Fruit fly (Drosophila melanogaster) whole organism, embryonic: ENCODE results near the gene Sytbeta.
A peak's percentile ranks its signal among the peaks of the same experiment; 100 is the strongest.

ENCODE experiments used
- Bgb ChIP-seq: fragments of 200-800 bp; sonication (Bioruptor generic); IDR thresholded peaks from 2 replicates; pipeline ENCODE4 v1.3.6; 2022; ENCODE audit warnings: missing biosample characterization, missing genetic modification characterization; ENCODE audit not compliant: partially characterized antibody
- CG10462 ChIP-seq: fragments of 200-800 bp; sonication (Bioruptor generic); optimal IDR thresholded peaks from 2 replicates; lab custom pipeline; 2016; ENCODE audit warnings: missing biosample characterization, missing genetic modification characterization
- CG11085 ChIP-seq: fragments of 200-800 bp; sonication (Bioruptor generic); IDR thresholded peaks from 2 replicates; pipeline ENCODE4 v1.3.6; 2022; ENCODE audit warnings: missing biosample characterization, missing genetic modification characterization
- CG1233 ChIP-seq: fragments of 200-800 bp; sonication (Bioruptor generic); optimal IDR thresholded peaks from 4 replicates; lab custom pipeline; 2018; ENCODE audit warnings: missing biosample characterization, mild to moderate bottlenecking, missing genetic modification characterization
- CG12391 ChIP-seq: fragments of 200-800 bp; sonication (Bioruptor generic); optimal IDR thresholded peaks from 3 replicates; lab custom pipeline; 2018; ENCODE audit warnings: missing biosample characterization, mild to moderate bottlenecking, missing genetic modification characterization, moderate library complexity
- CG14441 ChIP-seq: fragments of 200-800 bp; sonication (Bioruptor generic); IDR thresholded peaks from 2 replicates; pipeline ENCODE4 v1.3.6; 2022; ENCODE audit warnings: missing biosample characterization, missing genetic modification characterization
- CG15011 ChIP-seq: fragments of 200-800 bp; sonication (Bioruptor generic); optimal IDR thresholded peaks from 3 replicates; lab custom pipeline; 2018; ENCODE audit warnings: missing biosample characterization, mild to moderate bottlenecking, missing genetic modification characterization
- CG2199 ChIP-seq: fragments of 200-800 bp; sonication (Bioruptor generic); IDR thresholded peaks from 3 replicates; pipeline ENCODE4 v1.3.6; 2022; ENCODE audit warnings: missing biosample characterization, missing genetic modification characterization
- CG30431 ChIP-seq: fragments of 200-800 bp; sonication (Bioruptor generic); optimal IDR thresholded peaks from 2 replicates; lab custom pipeline; 2017; ENCODE audit warnings: missing biosample characterization, missing genetic modification characterization
- CG3281 ChIP-seq: fragments of 200-800 bp; sonication (Bioruptor generic); optimal IDR thresholded peaks from 3 replicates; lab custom pipeline; 2017; ENCODE audit warnings: missing biosample characterization, mild to moderate bottlenecking, missing genetic modification characterization
- CG4617 ChIP-seq: fragments of 200-800 bp; sonication (Bioruptor generic); optimal IDR thresholded peaks from 3 replicates; lab custom pipeline; 2016; ENCODE audit warnings: missing biosample characterization, missing genetic modification characterization, borderline replicate concordance
- CG5180 ChIP-seq: fragments of 200-800 bp; sonication (Bioruptor generic); optimal IDR thresholded peaks from 3 replicates; lab custom pipeline; 2017; ENCODE audit warnings: missing biosample characterization, missing genetic modification characterization, mild to moderate bottlenecking, moderate library complexity, missing genetic modification reagents
- CG9727 ChIP-seq: fragments of 200-800 bp; sonication (Bioruptor generic); optimal IDR thresholded peaks from 3 replicates; lab custom pipeline; 2017; ENCODE audit warnings: missing biosample characterization, mild to moderate bottlenecking, missing genetic modification characterization
- D19A ChIP-seq: fragments of 200-800 bp; optimal IDR thresholded peaks from 3 replicates; lab custom pipeline; 2019; ENCODE audit warnings: missing biosample characterization, mild to moderate bottlenecking, missing genetic modification characterization, moderate library complexity
- Dbx ChIP-seq: fragments of 200-800 bp; sonication (Bioruptor generic); IDR thresholded peaks from 3 replicates; pipeline ENCODE4 v1.3.6; 2022; ENCODE audit warnings: missing biosample characterization, missing genetic modification characterization
- Dip2 ChIP-seq: fragments of 200-800 bp; sonication (Bioruptor generic); IDR thresholded peaks from 2 replicates; pipeline ENCODE4 v1.3.6; 2022; ENCODE audit warnings: missing biosample characterization, missing genetic modification characterization
- E2f1 ChIP-seq: fragments of 200-800 bp; sonication (Bioruptor generic); IDR thresholded peaks from 2 replicates; pipeline ENCODE4 v1.3.6; 2022; ENCODE audit warnings: missing biosample characterization, missing genetic modification characterization
- Fer3 ChIP-seq: fragments of 200-800 bp; sonication (Bioruptor generic); optimal IDR thresholded peaks from 2 replicates; lab custom pipeline; 2018; ENCODE audit warnings: missing biosample characterization, mild to moderate bottlenecking, missing genetic modification characterization, moderate library complexity
- GATAe ChIP-seq: fragments of 200-800 bp; sonication (Bioruptor generic); conservative IDR thresholded peaks from 2 replicates; pipeline ENCODE4 v1.3.6; 2022; ENCODE audit warnings: missing biosample characterization, missing genetic modification characterization
- HLH3B ChIP-seq: fragments of 200-800 bp; sonication (Bioruptor generic); IDR thresholded peaks from 2 replicates; pipeline ENCODE4 v1.3.6; 2022; ENCODE audit warnings: missing biosample characterization, missing genetic modification characterization
- HmgZ ChIP-seq: fragments of 200-800 bp; sonication (Bioruptor generic); optimal IDR thresholded peaks from 2 replicates; lab custom pipeline; 2018; ENCODE audit warnings: missing biosample characterization, mild to moderate bottlenecking, missing genetic modification characterization
- Hmx ChIP-seq: fragments of 200-800 bp; sonication (Bioruptor generic); optimal IDR thresholded peaks from 2 replicates; lab custom pipeline; 2016; ENCODE audit warnings: missing biosample characterization, missing genetic modification characterization
- Hr3 ChIP-seq: fragments of 200-800 bp; sonication (Bioruptor generic); optimal IDR thresholded peaks from 3 replicates; lab custom pipeline; 2016; ENCODE audit warnings: missing biosample characterization, missing genetic modification characterization
- Hsf ChIP-seq: fragments of 200-800 bp; sonication (Bioruptor generic); optimal IDR thresholded peaks from 3 replicates; lab custom pipeline; 2016; ENCODE audit warnings: missing biosample characterization, missing genetic modification characterization
- Optix ChIP-seq: fragments of 200-800 bp; sonication (Bioruptor generic); IDR thresholded peaks from 3 replicates; pipeline ENCODE4 v1.3.6; 2022; ENCODE audit warnings: missing biosample characterization, missing genetic modification characterization
- Sin3A ChIP-seq: fragments of >200 bp; optimal IDR thresholded peaks from 2 replicates; lab custom pipeline; 2018
- bigmax ChIP-seq: fragments of 200-800 bp; sonication (Bioruptor generic); optimal IDR thresholded peaks from 2 replicates; lab custom pipeline; 2018; ENCODE audit warnings: missing biosample characterization, mild to moderate bottlenecking, missing genetic modification characterization
- croc ChIP-seq: fragments of 200-800 bp; sonication (Bioruptor generic); conservative IDR thresholded peaks from 3 replicates; pipeline ENCODE4 v1.3.6; 2022; ENCODE audit warnings: missing biosample characterization, missing genetic modification characterization
- dmrt11E ChIP-seq: fragments of 200-800 bp; sonication (Bioruptor generic); optimal IDR thresholded peaks from 3 replicates; lab custom pipeline; 2018; ENCODE audit warnings: missing biosample characterization, mild to moderate bottlenecking, missing genetic modification characterization, moderate library complexity
- ems ChIP-seq: fragments of 200-800 bp; sonication (Bioruptor generic); optimal IDR thresholded peaks from 3 replicates; lab custom pipeline; 2016; ENCODE audit warnings: missing biosample characterization, missing genetic modification characterization
- gcm2 ChIP-seq: fragments of 200-800 bp; sonication (Bioruptor generic); optimal IDR thresholded peaks from 2 replicates; lab custom pipeline; 2016; ENCODE audit warnings: missing biosample characterization, missing genetic modification characterization
- gfzf ChIP-seq: fragments of 200-800 bp; sonication (Bioruptor generic); optimal IDR thresholded peaks from 2 replicates; lab custom pipeline; 2016; ENCODE audit warnings: missing biosample characterization, mild to moderate bottlenecking, missing genetic modification characterization, moderate library complexity
- grn ChIP-seq: fragments of 200-800 bp; sonication (Bioruptor generic); optimal IDR thresholded peaks from 3 replicates; lab custom pipeline; 2017; ENCODE audit warnings: missing biosample characterization, missing genetic modification characterization
- gt ChIP-seq: fragments of 200-800 bp; sonication (Bioruptor generic); IDR thresholded peaks from 2 replicates; pipeline ENCODE4 v1.3.6; 2022; ENCODE audit warnings: missing biosample characterization, missing genetic modification characterization
- hbn ChIP-seq: fragments of 200-800 bp; sonication (Bioruptor generic); IDR thresholded peaks from 2 replicates; pipeline ENCODE4 v1.3.6; 2022; ENCODE audit warnings: missing biosample characterization, missing genetic modification characterization; ENCODE audit not compliant: partially characterized antibody
- ind ChIP-seq: fragments of 200-800 bp; sonication (Bioruptor generic); optimal IDR thresholded peaks from 3 replicates; lab custom pipeline; 2016; ENCODE audit warnings: missing biosample characterization, missing genetic modification characterization
- insv ChIP-seq, 2 experiments: fragments of 200-800 bp; sonication (Bioruptor generic); optimal IDR thresholded peaks; 3 replicates each; lab custom pipeline; 2016 to 2018; ENCODE audit warnings: missing biosample characterization in 2 of 2, missing genetic modification characterization in 2 of 2
- knrl ChIP-seq: fragments of 200-800 bp; sonication (Bioruptor generic); IDR thresholded peaks from 3 replicates; pipeline ENCODE4 v1.3.6; 2022; ENCODE audit warnings: missing biosample characterization, missing genetic modification characterization; ENCODE audit not compliant: partially characterized antibody
- nau ChIP-seq: fragments of 200-800 bp; sonication (Bioruptor generic); optimal IDR thresholded peaks from 3 replicates; lab custom pipeline; 2017; ENCODE audit warnings: missing biosample characterization, mild to moderate bottlenecking, missing genetic modification characterization, missing genetic modification reagents
- nerfin-2 ChIP-seq: fragments of 200-800 bp; sonication (Bioruptor generic); IDR thresholded peaks from 2 replicates; pipeline ENCODE4 v1.3.6; 2022; ENCODE audit warnings: missing biosample characterization, missing genetic modification characterization; ENCODE audit not compliant: partially characterized antibody
- nom ChIP-seq: fragments of 200-800 bp; sonication (Bioruptor generic); optimal IDR thresholded peaks from 2 replicates; lab custom pipeline; 2017; ENCODE audit warnings: missing biosample characterization, missing genetic modification characterization, mild to moderate bottlenecking, moderate library complexity, missing genetic modification reagents
- pum ChIP-seq: fragments of 200-800 bp; sonication (Bioruptor generic); optimal IDR thresholded peaks from 2 replicates; lab custom pipeline; 2016; ENCODE audit warnings: missing biosample characterization, missing genetic modification characterization
- repo ChIP-seq: fragments of 200-800 bp; sonication (Bioruptor generic); optimal IDR thresholded peaks from 2 replicates; lab custom pipeline; 2016; ENCODE audit warnings: missing biosample characterization, missing genetic modification characterization
- sna ChIP-seq: fragments of 200-800 bp; sonication (Bioruptor generic); IDR thresholded peaks from 2 replicates; pipeline ENCODE4 v1.3.6; 2022; ENCODE audit warnings: missing biosample characterization, missing genetic modification characterization; ENCODE audit not compliant: partially characterized antibody
- ssp ChIP-seq: fragments of 200-800 bp; sonication (Bioruptor generic); IDR thresholded peaks from 2 replicates; pipeline ENCODE4 v1.3.6; 2022; ENCODE audit warnings: missing biosample characterization, missing genetic modification characterization
- tap ChIP-seq: fragments of 200-800 bp; optimal IDR thresholded peaks from 3 replicates; lab custom pipeline; 2019; ENCODE audit warnings: missing biosample characterization, mild to moderate bottlenecking, missing genetic modification characterization, moderate library complexity
- tll ChIP-seq, 2 experiments: fragments of 200-800 bp in 1 of 2; fragments of >200 bp in 1 of 2; sonication (Bioruptor generic) in 1 of 2; optimal IDR thresholded peaks; 2 replicates each; lab custom pipeline; 2017 to 2019; ENCODE audit warnings: missing biosample characterization in 2 of 2, missing genetic modification characterization in 2 of 2, mild to moderate bottlenecking in 1 of 2, moderate library complexity in 1 of 2
- zfh1 ChIP-seq: fragments of 200-800 bp; sonication (Bioruptor generic); IDR thresholded peaks from 3 replicates; pipeline ENCODE4 v1.3.6; 2022; ENCODE audit warnings: missing biosample characterization, missing genetic modification characterization

Gene Sytbeta

dm6 chr3L:15104849-15105555 lies 40.2 kb upstream of the Sytbeta start (continued):
- no peak for TF ChIP-seq HmgZ (tag; lab: Kevin White, UChicago)
- TF ChIP-seq repo: peak; percentile 5
- no peak for TF ChIP-seq Dip2
- peak; percentile 56 for TF ChIP-seq CG9727 (GFP tag; lab: Kevin White, UChicago)
- peak; percentile 10 for TF ChIP-seq nau (GFP tag; lab: Kevin White, UChicago)
- no peak for TF ChIP-seq nerfin-2 (GFP tag; lab: Robert Waterston, UW)
- no peak for TF ChIP-seq Hmx
- no peak for TF ChIP-seq tll (GFP tag; optimal IDR thresholded peaks at IDR 0.05; lab: Kevin White, UChicago)
- peak; percentile 43; the same call in 1 of the 3 replicates for TF ChIP-seq Optix
- 0 out of 2 replicates have a peak, but pooled peaks have one; percentile 61 for TF ChIP-seq gt (GFP tag; lab: Robert Waterston, UW)
- TF ChIP-seq GATAe (GFP tag; lab: Robert Waterston, UW): no peak
- TF ChIP-seq E2f1: 0 out of 2 replicates have a peak, but pooled peaks have one; percentile 16
- peak; percentile 28 for TF ChIP-seq tap (tag; lab: Kevin White, UChicago)
- TF ChIP-seq Fer3 (tag; lab: Kevin White, UChicago): peak; percentile 42
- peak; percentile 62 for TF ChIP-seq CG12391 (tag; lab: Kevin White, UChicago)
- no peak; the same call in 1 of the 2 replicates for TF ChIP-seq hbn
- TF ChIP-seq Hr3: peak; percentile 31
- TF ChIP-seq ems (GFP tag; lab: Kevin White, UChicago): peak; percentile 9
- no peak for TF ChIP-seq Bgb (GFP tag; lab: Robert Waterston, UW)
- no peak for TF ChIP-seq sna
- 0 out of 3 replicates have a peak, but pooled peaks have one; percentile 14 for TF ChIP-seq Dbx (GFP tag; lab: Robert Waterston, UW)
- TF ChIP-seq insv (GFP tag; optimal IDR thresholded peaks at IDR 0.05; lab: Kevin White, UChicago): no peak
- TF ChIP-seq CG30431: peak; percentile 28
- TF ChIP-seq bigmax: no peak
- peak; percentile 50 for TF ChIP-seq CG5180 (GFP tag; lab: Kevin White, UChicago)
- no peak; the same call in 2 of the 3 replicates for TF ChIP-seq zfh1 (GFP tag; lab: Robert Waterston, UW)
- TF ChIP-seq gfzf (GFP tag; lab: Kevin White, UChicago): no peak
- TF ChIP-seq CG10462: no peak
- TF ChIP-seq CG2199 (GFP tag; lab: Robert Waterston, UW): no peak
- TF ChIP-seq Sin3A (lab: Kevin White, UChicago): no peak
- TF ChIP-seq knrl (GFP tag; lab: Robert Waterston, UW): no peak
- no peak for TF ChIP-seq dmrt11E (tag; lab: Kevin White, UChicago)
- TF ChIP-seq croc (GFP tag; lab: Robert Waterston, UW): peak; percentile 26; the same call in 2 of the 3 replicates
- no peak for TF ChIP-seq CG11085
- TF ChIP-seq D19A (tag; lab: Kevin White, UChicago): peak; percentile 95
- TF ChIP-seq CG15011 (GFP tag; lab: Kevin White, UChicago): peak; percentile 34
- TF ChIP-seq gcm2 (GFP tag; lab: Kevin White, UChicago): no peak
- no peak for TF ChIP-seq CG1233
- peak; percentile 61 for TF ChIP-seq CG14441 (GFP tag; lab: Robert Waterston, UW)
- TF ChIP-seq pum: peak; percentile 56
- TF ChIP-seq CG3281 (GFP tag; lab: Kevin White, UChicago): peak; percentile 43
- TF ChIP-seq nom (GFP tag; lab: Kevin White, UChicago): peak; percentile 64
- TF ChIP-seq ssp: peak; percentile 52
- no peak for TF ChIP-seq grn (GFP tag; lab: Kevin White, UChicago)
- TF ChIP-seq Hsf (GFP tag; lab: Kevin White, UChicago): peak; percentile 68
- peak; percentile 36; the same call in 1 of the 2 replicates for TF ChIP-seq HLH3B (GFP tag; lab: Robert Waterston, UW)
- TF ChIP-seq ind (GFP tag; lab: Kevin White, UChicago): peak; percentile 39
- TF ChIP-seq CG4617 (GFP tag; lab: Kevin White, UChicago): no peak
